Worm (Caenorhabditis elegans) whole organism, late embryonic: Measurements from ENCODE around the gene Y45F3A.4.

Source experiments
- C08G9.2 ChIP-seq: sonication (generic microtip); optimal IDR thresholded peaks from 2 replicates; lab custom pipeline; 2016; ENCODE audit warnings: mild to moderate bottlenecking, missing genetic modification characterization, moderate library complexity, missing compliant biosample characterization
- C38D4.7 ChIP-seq: fragments of 200-800 bp; sonication (Bioruptor generic); optimal IDR thresholded peaks from 2 replicates; lab custom pipeline; 2018; ENCODE audit warnings: mild to moderate bottlenecking, missing genetic modification characterization, moderate library complexity, missing compliant biosample characterization
- F13H6.1 ChIP-seq: sonication (generic microtip); optimal IDR thresholded peaks from 2 replicates; lab custom pipeline; 2016; ENCODE audit warnings: missing genetic modification characterization, missing compliant biosample characterization
- K02D7.2 ChIP-seq: sonication (generic microtip); optimal IDR thresholded peaks from 2 replicates; lab custom pipeline; 2017; ENCODE audit warnings: mild to moderate bottlenecking, missing genetic modification characterization, missing compliant biosample characterization
- K09A11.1 ChIP-seq: sonication (generic microtip); optimal IDR thresholded peaks from 2 replicates; lab custom pipeline; 2017; ENCODE audit warnings: antibody characterized with exemption, mild to moderate bottlenecking, missing genetic modification characterization, missing compliant biosample characterization; ENCODE audit not compliant: insufficient read depth
- T23F11.4 ChIP-seq: fragments of 200-800 bp; sonication (Bioruptor generic); optimal IDR thresholded peaks from 2 replicates; lab custom pipeline; 2018; ENCODE audit warnings: mild to moderate bottlenecking, missing genetic modification characterization, missing compliant biosample characterization
- Y22D7AL.16 ChIP-seq: sonication (generic microtip); optimal IDR thresholded peaks from 2 replicates; lab custom pipeline; 2016; ENCODE audit warnings: missing genetic modification characterization, missing compliant biosample characterization
- ama-1 ChIP-seq: fragments of 150-350 bp; optimal IDR thresholded peaks from 2 replicates; lab custom pipeline; 2014
- ceh-18 ChIP-seq: sonication (generic microtip); optimal IDR thresholded peaks from 2 replicates; lab custom pipeline; 2016; ENCODE audit warnings: missing genetic modification characterization, missing compliant biosample characterization
- ceh-19 ChIP-seq: fragments of 200-800 bp; sonication (Bioruptor generic); optimal IDR thresholded peaks from 2 replicates; lab custom pipeline; 2018; ENCODE audit warnings: mild to moderate bottlenecking, missing genetic modification characterization, missing compliant biosample characterization
- ceh-2 ChIP-seq: sonication (generic microtip); optimal IDR thresholded peaks from 2 replicates; lab custom pipeline; 2016; ENCODE audit warnings: missing genotype, missing genetic modification characterization, missing compliant biosample characterization
- ceh-22 ChIP-seq: sonication (generic microtip); optimal IDR thresholded peaks from 2 replicates; lab custom pipeline; 2017; ENCODE audit warnings: missing biosample characterization, missing genetic modification characterization
- ceh-30 ChIP-seq: fragments of 150-350 bp; optimal IDR thresholded peaks from 2 replicates; lab custom pipeline; 2014; ENCODE audit warnings: missing biosample characterization, missing genetic modification characterization
- ceh-31 ChIP-seq: sonication (generic microtip); optimal IDR thresholded peaks from 2 replicates; lab custom pipeline; 2016; ENCODE audit warnings: missing genetic modification characterization, missing compliant biosample characterization
- ceh-45 ChIP-seq: fragments of 200-800 bp; sonication (Bioruptor generic); IDR thresholded peaks from 2 replicates; pipeline ENCODE4 v1.3.6; 2022; ENCODE audit warnings: missing genetic modification reagents, missing genetic modification characterization, missing compliant biosample characterization
- ceh-48 ChIP-seq: sonication (generic microtip); optimal IDR thresholded peaks from 2 replicates; lab custom pipeline; 2016; ENCODE audit warnings: missing genetic modification characterization, inconsistent platforms, missing compliant biosample characterization
- ceh-6 ChIP-seq: fragments of 200-800 bp; sonication (Bioruptor generic); optimal IDR thresholded peaks from 2 replicates; lab custom pipeline; 2018; ENCODE audit warnings: mild to moderate bottlenecking, missing genetic modification characterization, missing compliant biosample characterization
- ceh-9 ChIP-seq: sonication (generic microtip); optimal IDR thresholded peaks from 2 replicates; lab custom pipeline; 2016; ENCODE audit warnings: mild to moderate bottlenecking, missing genetic modification characterization, inconsistent platforms, missing compliant biosample characterization
- che-1 ChIP-seq: sonication (generic microtip); optimal IDR thresholded peaks from 2 replicates; lab custom pipeline; 2016; ENCODE audit warnings: mild to moderate bottlenecking, missing genetic modification characterization, missing compliant biosample characterization
- dmd-4 ChIP-seq: sonication (generic microtip); optimal IDR thresholded peaks from 2 replicates; lab custom pipeline; 2016; ENCODE audit warnings: borderline replicate concordance, missing genetic modification characterization, missing compliant biosample characterization
- elt-4 ChIP-seq: sonication (generic microtip); optimal IDR thresholded peaks from 2 replicates; lab custom pipeline; 2016; ENCODE audit warnings: missing genetic modification characterization, missing compliant biosample characterization
- ets-4 ChIP-seq: sonication (generic microtip); optimal IDR thresholded peaks from 2 replicates; lab custom pipeline; 2016; ENCODE audit warnings: missing genetic modification characterization, missing compliant biosample characterization
- eyg-1 ChIP-seq: sonication (generic microtip); optimal IDR thresholded peaks from 2 replicates; lab custom pipeline; 2016; ENCODE audit warnings: missing genotype, missing genetic modification characterization, missing compliant biosample characterization
- fkh-10 ChIP-seq: fragments of 150-350 bp; optimal IDR thresholded peaks from 2 replicates; lab custom pipeline; 2014; ENCODE audit warnings: missing biosample characterization, missing genetic modification reagents, missing genetic modification characterization
- fkh-6 ChIP-seq: sonication (generic microtip); optimal IDR thresholded peaks from 2 replicates; lab custom pipeline; 2016; ENCODE audit warnings: missing genetic modification characterization, missing compliant biosample characterization
- hlh-13 ChIP-seq: fragments of 200-800 bp; sonication (Bioruptor generic); optimal IDR thresholded peaks from 2 replicates; lab custom pipeline; 2018; ENCODE audit warnings: mild to moderate bottlenecking, missing genetic modification characterization, missing compliant biosample characterization
- hlh-15 ChIP-seq: sonication (generic microtip); optimal IDR thresholded peaks from 2 replicates; lab custom pipeline; 2016; ENCODE audit warnings: missing genetic modification characterization, missing compliant biosample characterization
- hlh-30 ChIP-seq: sonication (generic microtip); optimal IDR thresholded peaks from 2 replicates; lab custom pipeline; 2017; ENCODE audit warnings: antibody characterized with exemption, missing genetic modification characterization, missing compliant biosample characterization; ENCODE audit not compliant: insufficient read depth
- hlh-8 ChIP-seq: sonication (generic microtip); optimal IDR thresholded peaks from 2 replicates; lab custom pipeline; 2016; ENCODE audit warnings: missing genotype, missing genetic modification characterization, missing compliant biosample characterization
- lin-11 ChIP-seq: fragments of 200-800 bp; sonication (Bioruptor generic); optimal IDR thresholded peaks from 2 replicates; lab custom pipeline; 2018; ENCODE audit warnings: mild to moderate bottlenecking, missing genetic modification characterization, missing compliant biosample characterization
- mec-3 ChIP-seq: sonication (generic microtip); optimal IDR thresholded peaks from 2 replicates; lab custom pipeline; 2016; ENCODE audit warnings: borderline replicate concordance, missing genetic modification characterization, missing compliant biosample characterization
- nfya-1 ChIP-seq: sonication (generic microtip); optimal IDR thresholded peaks from 2 replicates; lab custom pipeline; 2017; ENCODE audit warnings: missing genetic modification characterization, mild to moderate bottlenecking, missing compliant biosample characterization, antibody characterized with exemption, moderate library complexity
- nhr-11 ChIP-seq: fragments of 150-350 bp; optimal IDR thresholded peaks from 2 replicates; lab custom pipeline; 2014; ENCODE audit warnings: missing biosample characterization, missing genetic modification characterization
- nhr-232 ChIP-seq: sonication (generic microtip); optimal IDR thresholded peaks from 2 replicates; lab custom pipeline; 2016; ENCODE audit warnings: missing genetic modification characterization, missing compliant biosample characterization
- npax-4 ChIP-seq: sonication (generic microtip); optimal IDR thresholded peaks from 2 replicates; lab custom pipeline; 2016; ENCODE audit warnings: missing genetic modification characterization, missing compliant biosample characterization
- odd-2 ChIP-seq: sonication (generic microtip); optimal IDR thresholded peaks from 2 replicates; lab custom pipeline; 2017; ENCODE audit warnings: antibody characterized with exemption, mild to moderate bottlenecking, missing genetic modification characterization, missing compliant biosample characterization
- pag-3 ChIP-seq: sonication (generic microtip); optimal IDR thresholded peaks from 2 replicates; lab custom pipeline; 2016; ENCODE audit warnings: missing compliant biosample characterization, missing genetic modification characterization, borderline replicate concordance
- pha-2 ChIP-seq: sonication (generic microtip); optimal IDR thresholded peaks from 2 replicates; lab custom pipeline; 2017; ENCODE audit warnings: mild to moderate bottlenecking, missing genetic modification characterization, missing compliant biosample characterization
- pqm-1 ChIP-seq: sonication (generic microtip); optimal IDR thresholded peaks from 2 replicates; lab custom pipeline; 2016; ENCODE audit warnings: missing genetic modification characterization, missing compliant biosample characterization
- ref-2 ChIP-seq: sonication (generic microtip); optimal IDR thresholded peaks from 2 replicates; lab custom pipeline; 2016; ENCODE audit warnings: missing genetic modification characterization, missing compliant biosample characterization
- rnt-1 ChIP-seq: sonication (generic microtip); optimal IDR thresholded peaks from 2 replicates; lab custom pipeline; 2016; ENCODE audit warnings: missing genetic modification characterization, missing compliant biosample characterization
- sox-4 ChIP-seq: sonication (generic microtip); optimal IDR thresholded peaks from 2 replicates; lab custom pipeline; 2017; ENCODE audit warnings: mild to moderate bottlenecking, missing genetic modification characterization, inconsistent platforms, missing compliant biosample characterization
- syd-9 ChIP-seq: sonication (generic microtip); optimal IDR thresholded peaks from 2 replicates; lab custom pipeline; 2016; ENCODE audit warnings: mild to moderate bottlenecking, missing genetic modification characterization, moderate library complexity, missing compliant biosample characterization
- tbx-2 ChIP-seq: sonication (generic microtip); optimal IDR thresholded peaks from 2 replicates; lab custom pipeline; 2016; ENCODE audit warnings: missing genetic modification characterization, missing compliant biosample characterization
- ttx-3 ChIP-seq: sonication (generic microtip); optimal IDR thresholded peaks from 2 replicates; lab custom pipeline; 2016; ENCODE audit warnings: missing genetic modification reagents, missing genetic modification characterization, missing compliant biosample characterization
- unc-3 ChIP-seq, 2 experiments: fragments of 200-800 bp in 1 of 2; sonication (Bioruptor generic) in 1 of 2; sonication (generic microtip) in 1 of 2; conservative IDR thresholded peaks in 1 of 2; optimal IDR thresholded peaks in 1 of 2; 2 replicates each; pipeline versions ENCODE4 v1.3.6 to Lab custom; 2016 to 2022; ENCODE audit warnings: missing compliant biosample characterization in 2 of 2, missing genetic modification characterization in 2 of 2, missing genetic modification reagents in 1 of 2
- unc-42 ChIP-seq: sonication (generic microtip); optimal IDR thresholded peaks from 2 replicates; lab custom pipeline; 2016; ENCODE audit warnings: missing genotype, missing genetic modification characterization, missing compliant biosample characterization
- unc-86 ChIP-seq: sonication (generic microtip); optimal IDR thresholded peaks from 2 replicates; lab custom pipeline; 2016; ENCODE audit warnings: missing genetic modification characterization, missing compliant biosample characterization
- ztf-16 ChIP-seq: sonication (generic microtip); optimal IDR thresholded peaks from 2 replicates; lab custom pipeline; 2017; ENCODE audit warnings: missing genetic modification characterization, missing compliant biosample characterization

Gene Y45F3A.4

ce11 chrIII:10575320-10575719 lies at the start of gene Y45F3A.4:
TSS of gene Y45F3A.4 (minus strand) at chrIII:10575420.
- no peak for TF ChIP-seq ceh-6 (GFP tag; lab: Kevin White, UChicago)
- no peak for TF ChIP-seq ceh-2 (tag; lab: Kevin White, UChicago)
- TF ChIP-seq ttx-3 (tag; lab: Kevin White, UChicago), result no peak
- no peak for TF ChIP-seq pag-3 (tag; lab: Kevin White, UChicago)
- TF ChIP-seq eyg-1, result no peak
- TF ChIP-seq che-1 (tag; lab: Kevin White, UChicago), result no peak
- TF ChIP-seq nhr-232 (tag; lab: Kevin White, UChicago), result no peak

DNA sequence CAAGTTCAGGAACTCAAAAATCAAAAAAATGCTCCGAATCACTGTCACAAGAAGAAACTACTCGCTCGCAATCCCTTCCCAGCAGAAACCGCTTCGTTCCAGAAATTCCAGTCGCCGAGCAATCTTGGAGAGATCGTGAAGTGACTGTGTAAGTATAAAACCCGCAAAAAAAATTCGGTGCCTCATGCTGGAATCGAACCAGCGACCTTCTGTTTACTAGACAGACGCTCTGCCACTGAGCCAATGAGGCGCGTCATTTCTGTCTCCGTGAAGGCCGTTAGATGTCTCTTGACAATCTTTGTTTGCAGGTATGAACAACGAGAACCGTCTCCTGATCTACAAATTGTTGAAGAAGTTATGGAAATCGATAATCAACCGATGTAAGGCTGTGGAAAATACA lies 49.3 kb upstream of the Y45F3A.4 start:
- TF ChIP-seq syd-9, result peak; percentile 48
- TF ChIP-seq che-1 (tag; lab: Kevin White, UChicago), result peak; percentile 80
- no peak for TF ChIP-seq pqm-1 (tag; lab: Kevin White, UChicago)
- peak; percentile 50 for TF ChIP-seq ttx-3 (tag; lab: Kevin White, UChicago)
- TF ChIP-seq ceh-18, result peak; percentile 63
- peak; percentile 26 for TF ChIP-seq nfya-1 (tag; lab: Kevin White, UChicago)
- no peak for TF ChIP-seq K09A11.1 (tag; lab: Kevin White, UChicago)
- peak; percentile 36 for TF ChIP-seq T23F11.4 (GFP tag; lab: Kevin White, UChicago)
- TF ChIP-seq C38D4.7 (GFP tag; lab: Kevin White, UChicago), result peak; percentile 67
- peak; percentile 56 for TF ChIP-seq ztf-16
- TF ChIP-seq pag-3 (tag; lab: Kevin White, UChicago), result no peak
- peak; percentile 67 for TF ChIP-seq pha-2 (tag; lab: Kevin White, UChicago)
- no peak for TF ChIP-seq F13H6.1
- TF ChIP-seq C08G9.2 (tag; lab: Kevin White, UChicago), result peak; percentile 66
- peak; percentile 37 for TF ChIP-seq ref-2 (tag; lab: Kevin White, UChicago)
- TF ChIP-seq ceh-48 (tag; lab: Kevin White, UChicago), result peak; percentile 66
- TF ChIP-seq ama-1 (lab: Kevin White, UChicago), result no peak
- TF ChIP-seq odd-2 (tag; lab: Kevin White, UChicago), result peak; percentile 39
- no peak for TF ChIP-seq elt-4 (tag; lab: Kevin White, UChicago)
- TF ChIP-seq rnt-1, result peak; percentile 44
- TF ChIP-seq tbx-2 (tag; lab: Kevin White, UChicago), result peak; percentile 51
- TF ChIP-seq sox-4 (tag; lab: Kevin White, UChicago), result peak; percentile 65
- TF ChIP-seq ceh-45, result no peak
- no peak for TF ChIP-seq hlh-8 (tag; lab: Kevin White, UChicago)
- no peak for TF ChIP-seq ceh-22 (tag; lab: Kevin White, UChicago)
- peak; percentile 36 for TF ChIP-seq ceh-2 (tag; lab: Kevin White, UChicago)
- TF ChIP-seq fkh-10 (GFP tag; lab: Kevin White, UChicago), result no peak
- no peak for TF ChIP-seq unc-42 (tag; lab: Kevin White, UChicago)
- no peak for TF ChIP-seq ceh-31
- TF ChIP-seq fkh-6, result peak; percentile 65
- peak; percentile 55 for TF ChIP-seq hlh-13 (GFP tag; lab: Kevin White, UChicago)
- TF ChIP-seq nhr-232 (tag; lab: Kevin White, UChicago), result peak; percentile 80
- peak; percentile 40 for TF ChIP-seq hlh-30 (tag; lab: Kevin White, UChicago)
- no peak for TF ChIP-seq mec-3 (tag; lab: Kevin White, UChicago)
- TF ChIP-seq npax-4, result peak; percentile 22
- TF ChIP-seq K02D7.2 (tag; lab: Kevin White, UChicago), result peak; percentile 48
- TF ChIP-seq Y22D7AL.16 (tag; lab: Kevin White, UChicago), result peak; percentile 30
- TF ChIP-seq unc-3 (GFP tag; conservative IDR thresholded peaks at IDR 0.05; lab: Robert Waterston, UW), result 0 out of 2 replicates have a peak, but pooled peaks have one; percentile 34
- TF ChIP-seq unc-3 (tag; optimal IDR thresholded peaks at IDR 0.05; lab: Kevin White, UChicago), result peak; percentile 58
- no peak for TF ChIP-seq dmd-4
- peak; percentile 70 for TF ChIP-seq lin-11
- peak; percentile 76 for TF ChIP-seq ceh-6 (GFP tag; lab: Kevin White, UChicago)
- peak; percentile 31 for TF ChIP-seq eyg-1
- no peak for TF ChIP-seq ceh-30 (tag; lab: Kevin White, UChicago)
- no peak for TF ChIP-seq hlh-15 (tag; lab: Kevin White, UChicago)
- TF ChIP-seq ceh-19 (GFP tag; lab: Kevin White, UChicago), result peak; percentile 68
- peak; percentile 29 for TF ChIP-seq ceh-9
- TF ChIP-seq unc-86 (tag; lab: Kevin White, UChicago), result peak; percentile 70
- TF ChIP-seq nhr-11 (tag; lab: Kevin White, UChicago), result no peak
- no peak for TF ChIP-seq ets-4
